Fruit fly (Drosophila melanogaster): ENCODE results near the gene CapaR.

CapaR gene

dm6 chr3L:21594408-21594807, 32.4 kb upstream of the CapaR start:
- TF ChIP-seq brk (GFP tag; optimal IDR thresholded peaks at IDR 0.05) (no peak), rgr (GFP tag; optimal IDR thresholded peaks at IDR 0.05) (peak; percentile 56), h (GFP tag; optimal IDR thresholded peaks at IDR 0.05) (peak; percentile 75), tai (GFP tag; optimal IDR thresholded peaks at IDR 0.05) (no peak), usp (GFP tag; optimal IDR thresholded peaks at IDR 0.05) (no peak), GATAd (GFP tag; optimal IDR thresholded peaks at IDR 0.05) (no peak), foxo (GFP tag; optimal IDR thresholded peaks at IDR 0.05) (peak in 1 of 2 experiments; percentile 74), ey (GFP tag; optimal IDR thresholded peaks at IDR 0.05) (peak; percentile 70), sv (GFP tag; optimal IDR thresholded peaks at IDR 0.05) (no peak), Vsx2 (GFP tag; optimal IDR thresholded peaks at IDR 0.05; ENCODE audit: partially characterized antibody) (no peak), Hr83 (GFP tag; optimal IDR thresholded peaks at IDR 0.05; ENCODE audit: poor library complexity, severe bottlenecking) (no peak), sage (GFP tag; optimal IDR thresholded peaks at IDR 0.05) (no peak), Hr78 (GFP tag; optimal IDR thresholded peaks at IDR 0.05) (no peak), Hnf4 (GFP tag; optimal IDR thresholded peaks at IDR 0.05) (peak; percentile 66), psq (GFP tag; optimal IDR thresholded peaks at IDR 0.05) (peak; percentile 58), lola (GFP tag; optimal IDR thresholded peaks at IDR 0.05) (no peak), jim (GFP tag; optimal IDR thresholded peaks at IDR 0.05) (no peak), HLH106 (tag; optimal IDR thresholded peaks at IDR 0.05) (peak; percentile 60), dmrt93B (GFP tag; optimal IDR thresholded peaks at IDR 0.05) (peak; percentile 35), Mio (GFP tag; optimal IDR thresholded peaks at IDR 0.05) (no peak), N (GFP tag; optimal IDR thresholded peaks at IDR 0.05) (no peak), Dif (GFP tag; optimal IDR thresholded peaks at IDR 0.05; ENCODE audit: partially characterized antibody) (no peak), dsf (GFP tag; optimal IDR thresholded peaks at IDR 0.05; ENCODE audit: borderline replicate concordance) (no peak), Abd-B (GFP tag; optimal IDR thresholded peaks at IDR 0.05) (no peak), CG9705 (GFP tag; optimal IDR thresholded peaks at IDR 0.05) (peak; percentile 21), fru (GFP tag; optimal IDR thresholded peaks at IDR 0.05) (peak; percentile 75), OdsH (GFP tag; optimal IDR thresholded peaks at IDR 0.05) (peak; percentile 68), Sp1 (GFP tag; optimal IDR thresholded peaks at IDR 0.05) (peak; percentile 63), CG32264 (GFP tag; optimal IDR thresholded peaks at IDR 0.05) (no peak), Rel (GFP tag; optimal IDR thresholded peaks at IDR 0.05) (no peak), Rel (tag; optimal IDR thresholded peaks at IDR 0.05) (no peak), pan (optimal IDR thresholded peaks at IDR 0.05) (no peak), Myc (optimal IDR thresholded peaks at IDR 0.05) (no peak), Jra (GFP tag; optimal IDR thresholded peaks at IDR 0.05) (peak; percentile 3), br (GFP tag; optimal IDR thresholded peaks at IDR 0.05) (peak; percentile 58), woc (GFP tag; optimal IDR thresholded peaks at IDR 0.05) (peak; percentile 47), dl (GFP tag; optimal IDR thresholded peaks at IDR 0.05; ENCODE audit: insufficient read depth in 1 of 2, partially characterized antibody in 2 of 2) (no peak), CrebA (GFP tag; optimal IDR thresholded peaks at IDR 0.05; ENCODE audit: borderline replicate concordance) (no peak), Dfd (GFP tag; optimal IDR thresholded peaks at IDR 0.05) (no peak)

dm6 chr3L:21591247-21591646, 29.3 kb upstream of the CapaR start:
- TF ChIP-seq Hr78 (GFP tag; optimal IDR thresholded peaks at IDR 0.05): no peak
- TF ChIP-seq dmrt93B (GFP tag; optimal IDR thresholded peaks at IDR 0.05): no peak
- no peak for TF ChIP-seq OdsH (GFP tag; optimal IDR thresholded peaks at IDR 0.05)
- no peak for TF ChIP-seq dl (GFP tag; optimal IDR thresholded peaks at IDR 0.05; ENCODE audit: insufficient read depth in 1 of 2, partially characterized antibody in 2 of 2)
- TF ChIP-seq br (GFP tag; optimal IDR thresholded peaks at IDR 0.05): no peak
- TF ChIP-seq Hr83 (GFP tag; optimal IDR thresholded peaks at IDR 0.05; ENCODE audit: poor library complexity, severe bottlenecking): no peak
- no peak for TF ChIP-seq rgr (GFP tag; optimal IDR thresholded peaks at IDR 0.05)
- TF ChIP-seq sage (GFP tag; optimal IDR thresholded peaks at IDR 0.05): no peak
- no peak for TF ChIP-seq HLH106 (tag; optimal IDR thresholded peaks at IDR 0.05)
- TF ChIP-seq h (GFP tag; optimal IDR thresholded peaks at IDR 0.05): no peak
- no peak for TF ChIP-seq Myc (optimal IDR thresholded peaks at IDR 0.05)
- TF ChIP-seq tai (GFP tag; optimal IDR thresholded peaks at IDR 0.05): no peak
- no peak for TF ChIP-seq Rel (GFP tag; optimal IDR thresholded peaks at IDR 0.05)
- TF ChIP-seq Rel (tag; optimal IDR thresholded peaks at IDR 0.05): no peak
